Fruit fly (Drosophila melanogaster) whole organism, embryonic: ENCODE data around the gene CG9286.

ENCODE experiments used
- Ada2b ChIP-seq: fragments of 200-800 bp; sonication (Bioruptor generic); IDR thresholded peaks from 2 replicates; pipeline ENCODE4 v1.3.6; 2022; ENCODE audit warnings: missing biosample characterization, missing genetic modification characterization
- B-H1 ChIP-seq: fragments of 200-800 bp; sonication (Bioruptor generic); IDR thresholded peaks from 3 replicates; pipeline ENCODE4 v1.3.6; 2022; ENCODE audit warnings: missing biosample characterization, missing genetic modification characterization
- CG10462 ChIP-seq: fragments of 200-800 bp; sonication (Bioruptor generic); optimal IDR thresholded peaks from 2 replicates; lab custom pipeline; 2016; ENCODE audit warnings: missing biosample characterization, missing genetic modification characterization
- CG11085 ChIP-seq: fragments of 200-800 bp; sonication (Bioruptor generic); IDR thresholded peaks from 2 replicates; pipeline ENCODE4 v1.3.6; 2022; ENCODE audit warnings: missing biosample characterization, missing genetic modification characterization
- CG12299 ChIP-seq: fragments of 200-800 bp; sonication (Bioruptor generic); optimal IDR thresholded peaks from 2 replicates; lab custom pipeline; 2018; ENCODE audit warnings: missing biosample characterization, mild to moderate bottlenecking, missing genetic modification characterization
- CG12391 ChIP-seq: fragments of 200-800 bp; sonication (Bioruptor generic); optimal IDR thresholded peaks from 3 replicates; lab custom pipeline; 2018; ENCODE audit warnings: missing biosample characterization, mild to moderate bottlenecking, missing genetic modification characterization, moderate library complexity
- CG13123 ChIP-seq: fragments of 200-800 bp; sonication (Bioruptor generic); optimal IDR thresholded peaks from 2 replicates; lab custom pipeline; 2016; ENCODE audit warnings: missing biosample characterization, missing genetic modification characterization
- CG15479 ChIP-seq: fragments of 200-800 bp; sonication (Bioruptor generic); optimal IDR thresholded peaks from 3 replicates; lab custom pipeline; 2019; ENCODE audit warnings: missing biosample characterization, mild to moderate bottlenecking, missing genetic modification characterization, moderate library complexity
- CG18262 ChIP-seq: fragments of 200-800 bp; optimal IDR thresholded peaks from 3 replicates; lab custom pipeline; 2019; ENCODE audit warnings: missing biosample characterization, mild to moderate bottlenecking, missing genetic modification characterization, moderate library complexity
- CG2678 ChIP-seq: fragments of 200-800 bp; sonication (Bioruptor generic); optimal IDR thresholded peaks from 3 replicates; lab custom pipeline; 2019; ENCODE audit warnings: missing biosample characterization, mild to moderate bottlenecking, missing genetic modification characterization, moderate library complexity
- CG31224 ChIP-seq: fragments of 200-800 bp; sonication (Bioruptor generic); IDR thresholded peaks from 2 replicates; pipeline ENCODE4 v1.3.6; 2022; ENCODE audit warnings: missing biosample characterization, missing genetic modification characterization
- CG31441 ChIP-seq: fragments of 200-800 bp; sonication (Bioruptor generic); IDR thresholded peaks from 2 replicates; pipeline ENCODE4 v1.3.6; 2022; ENCODE audit warnings: missing biosample characterization, missing genetic modification characterization
- CG3407 ChIP-seq: fragments of 200-800 bp; sonication (Bioruptor generic); optimal IDR thresholded peaks from 2 replicates; lab custom pipeline; 2018; ENCODE audit warnings: missing biosample characterization, mild to moderate bottlenecking, missing genetic modification characterization
- CG4854 ChIP-seq: fragments of 200-800 bp; sonication (Bioruptor generic); optimal IDR thresholded peaks from 2 replicates; lab custom pipeline; 2016; ENCODE audit warnings: missing biosample characterization, missing genetic modification characterization, inconsistent platforms
- CG6683 ChIP-seq: fragments of 200-800 bp; sonication (Bioruptor generic); optimal IDR thresholded peaks from 2 replicates; lab custom pipeline; 2017; ENCODE audit warnings: missing biosample characterization, mild to moderate bottlenecking, missing genetic modification characterization, missing genetic modification reagents
- CG7928 ChIP-seq: fragments of 200-800 bp; sonication (Bioruptor generic); optimal IDR thresholded peaks from 2 replicates; lab custom pipeline; 2017; ENCODE audit warnings: missing biosample characterization, mild to moderate bottlenecking, missing genetic modification characterization
- CG8478 ChIP-seq: fragments of >200 bp; optimal IDR thresholded peaks from 2 replicates; lab custom pipeline; 2018
- CG8765 ChIP-seq: fragments of 200-800 bp; sonication (Bioruptor generic); IDR thresholded peaks from 2 replicates; pipeline ENCODE4 v1.3.6; 2022; ENCODE audit warnings: missing biosample characterization, missing genetic modification characterization
- E2f1 ChIP-seq: fragments of 200-800 bp; sonication (Bioruptor generic); IDR thresholded peaks from 2 replicates; pipeline ENCODE4 v1.3.6; 2022; ENCODE audit warnings: missing biosample characterization, missing genetic modification characterization
- E2f2 ChIP-seq: fragments of 200-800 bp; sonication (Bioruptor generic); IDR thresholded peaks from 2 replicates; pipeline ENCODE4 v1.3.6; 2022; ENCODE audit warnings: missing biosample characterization, missing genetic modification characterization
- Elba2 ChIP-seq: fragments of 200-800 bp; sonication (Bioruptor generic); optimal IDR thresholded peaks from 3 replicates; lab custom pipeline; 2016; ENCODE audit warnings: missing biosample characterization, missing genetic modification characterization
- H2.0 ChIP-seq: fragments of 200-800 bp; sonication (Bioruptor generic); IDR thresholded peaks from 2 replicates; pipeline ENCODE4 v1.3.6; 2022; ENCODE audit warnings: missing biosample characterization, missing genetic modification characterization
- Jarid2 ChIP-seq: fragments of 200-800 bp; sonication (Bioruptor generic); optimal IDR thresholded peaks from 3 replicates; lab custom pipeline; 2017; ENCODE audit warnings: mild to moderate bottlenecking, missing biosample characterization, missing genetic modification reagents, missing genetic modification characterization
- Scr ChIP-seq: fragments of 200-800 bp; sonication (Bioruptor generic); IDR thresholded peaks from 2 replicates; pipeline ENCODE4 v1.3.6; 2022; ENCODE audit warnings: missing biosample characterization, missing genetic modification characterization; ENCODE audit not compliant: partially characterized antibody
- Usf ChIP-seq: fragments of 200-800 bp; sonication (Bioruptor generic); optimal IDR thresholded peaks from 2 replicates; lab custom pipeline; 2017; ENCODE audit warnings: missing genotype, missing biosample characterization, missing genetic modification characterization
- abd-A ChIP-seq: fragments of 200-800 bp; sonication (Bioruptor generic); optimal IDR thresholded peaks from 3 replicates; lab custom pipeline; 2019; ENCODE audit warnings: missing biosample characterization, mild to moderate bottlenecking, missing genetic modification characterization, moderate library complexity
- amos ChIP-seq: fragments of 200-800 bp; sonication (Bioruptor generic); IDR thresholded peaks from 2 replicates; pipeline ENCODE4 v1.3.6; 2022; ENCODE audit warnings: missing biosample characterization, missing genetic modification characterization; ENCODE audit not compliant: partially characterized antibody
- cato ChIP-seq: fragments of 200-800 bp; sonication (Bioruptor generic); optimal IDR thresholded peaks from 2 replicates; lab custom pipeline; 2016; ENCODE audit warnings: missing biosample characterization, missing genetic modification characterization, borderline replicate concordance
- cg ChIP-seq: fragments of 200-800 bp; sonication (Bioruptor generic); optimal IDR thresholded peaks from 3 replicates; lab custom pipeline; 2019; ENCODE audit warnings: missing biosample characterization, mild to moderate bottlenecking, missing genetic modification characterization, moderate library complexity
- chinmo ChIP-seq: fragments of 200-800 bp; sonication (Bioruptor generic); IDR thresholded peaks from 4 replicates; pipeline ENCODE4 v1.3.6; 2022; ENCODE audit warnings: missing biosample characterization, missing genetic modification characterization; ENCODE audit not compliant: partially characterized antibody
- disco-r ChIP-seq: fragments of 200-800 bp; sonication (Bioruptor generic); optimal IDR thresholded peaks from 2 replicates; lab custom pipeline; 2016; ENCODE audit warnings: missing biosample characterization, missing genetic modification characterization
- fd64A ChIP-seq: fragments of 200-800 bp; sonication (Bioruptor generic); optimal IDR thresholded peaks from 3 replicates; lab custom pipeline; 2018; ENCODE audit warnings: missing biosample characterization, mild to moderate bottlenecking, missing genetic modification characterization
- fd96Cb ChIP-seq: fragments of 200-800 bp; sonication (Bioruptor generic); optimal IDR thresholded peaks from 2 replicates; lab custom pipeline; 2018; ENCODE audit warnings: missing biosample characterization, mild to moderate bottlenecking, missing genetic modification characterization, moderate library complexity
- gcm ChIP-seq: fragments of 200-800 bp; sonication (Bioruptor generic); optimal IDR thresholded peaks from 2 replicates; lab custom pipeline; 2019; ENCODE audit warnings: missing biosample characterization, mild to moderate bottlenecking, missing genetic modification characterization, moderate library complexity
- h ChIP-seq: fragments of >200 bp; optimal IDR thresholded peaks from 2 replicates; lab custom pipeline; 2017
- hkb ChIP-seq, 2 experiments: fragments of 200-800 bp in 1 of 2; fragments of >200 bp in 1 of 2; sonication (Bioruptor generic) in 1 of 2; IDR thresholded peaks in 1 of 2; optimal IDR thresholded peaks in 1 of 2; 2 replicates each; pipeline versions ENCODE4 v1.3.6 to Lab custom; 2017 to 2022; ENCODE audit warnings: missing biosample characterization in 1 of 2, missing genetic modification characterization in 1 of 2
- jumu ChIP-seq: fragments of 200-800 bp; sonication (Bioruptor generic); optimal IDR thresholded peaks from 3 replicates; lab custom pipeline; 2016; ENCODE audit warnings: missing biosample characterization, missing genetic modification characterization
- ken ChIP-seq: fragments of 200-800 bp; sonication (Bioruptor generic); IDR thresholded peaks from 3 replicates; pipeline ENCODE4 v1.3.6; 2022; ENCODE audit warnings: missing biosample characterization, missing genetic modification characterization
- klu ChIP-seq: fragments of 200-800 bp; sonication (Bioruptor generic); IDR thresholded peaks from 2 replicates; pipeline ENCODE4 v1.3.6; 2022; ENCODE audit warnings: missing biosample characterization, missing genetic modification characterization
- knrl ChIP-seq: fragments of 200-800 bp; sonication (Bioruptor generic); IDR thresholded peaks from 3 replicates; pipeline ENCODE4 v1.3.6; 2022; ENCODE audit warnings: missing biosample characterization, missing genetic modification characterization; ENCODE audit not compliant: partially characterized antibody
- lov ChIP-seq, 2 experiments: fragments of 200-800 bp in 1 of 2; fragments of >200 bp in 1 of 2; sonication (Bioruptor generic) in 1 of 2; IDR thresholded peaks in 1 of 2; optimal IDR thresholded peaks in 1 of 2; 2 replicates in 1 of 2; 3 replicates in 1 of 2; pipeline versions ENCODE4 v1.3.6 to Lab custom; 2017 to 2022; ENCODE audit warnings: missing biosample characterization in 1 of 2, missing genetic modification characterization in 1 of 2
- pho ChIP-seq: fragments of 200-800 bp; sonication (Bioruptor generic); optimal IDR thresholded peaks from 2 replicates; lab custom pipeline; 2016; ENCODE audit warnings: missing biosample characterization, missing genetic modification characterization
- pros ChIP-seq: fragments of 200-800 bp; sonication (Bioruptor generic); optimal IDR thresholded peaks from 3 replicates; lab custom pipeline; 2019; ENCODE audit warnings: missing biosample characterization, mild to moderate bottlenecking, missing genetic modification characterization, moderate library complexity
- scrt ChIP-seq: fragments of 200-800 bp; sonication (Bioruptor generic); optimal IDR thresholded peaks from 2 replicates; lab custom pipeline; 2018; ENCODE audit warnings: missing biosample characterization, mild to moderate bottlenecking, missing genetic modification characterization, moderate library complexity
- ssp ChIP-seq: fragments of 200-800 bp; sonication (Bioruptor generic); IDR thresholded peaks from 2 replicates; pipeline ENCODE4 v1.3.6; 2022; ENCODE audit warnings: missing biosample characterization, missing genetic modification characterization
- tin ChIP-seq: fragments of 200-800 bp; sonication (Bioruptor generic); optimal IDR thresholded peaks from 3 replicates; lab custom pipeline; 2016; ENCODE audit warnings: missing biosample characterization, missing genetic modification characterization
- unc-4 ChIP-seq: fragments of 200-800 bp; sonication (Bioruptor generic); IDR thresholded peaks from 2 replicates; pipeline ENCODE4 v1.3.6; 2022; ENCODE audit warnings: missing biosample characterization, missing genetic modification characterization; ENCODE audit not compliant: partially characterized antibody
- vnd ChIP-seq: fragments of 200-800 bp; sonication (Bioruptor generic); IDR thresholded peaks from 3 replicates; pipeline ENCODE4 v1.3.6; 2022; ENCODE audit warnings: missing biosample characterization, missing genetic modification characterization; ENCODE audit not compliant: partially characterized antibody
- yki ChIP-seq: fragments of >200 bp; optimal IDR thresholded peaks from 3 replicates; lab custom pipeline; 2018

Gene CG9286

dm6 chr3R:13812736-13813250 lies 32.0 kb downstream of the CG9286 start, which contains the start of the genes tal-1A, tal-2A, tal-3A and tal-AA (continued):
- no peak for TF ChIP-seq hkb (optimal IDR thresholded peaks at IDR 0.05; lab: Kevin White, UChicago)
- TF ChIP-seq hkb (GFP tag; IDR thresholded peaks at IDR 0.05; lab: Robert Waterston, UW) = peak; percentile 54
- no peak for TF ChIP-seq H2.0
- peak; percentile 29 for TF ChIP-seq fd64A (GFP tag; lab: Kevin White, UChicago)
- peak; percentile 8; the same call in 1 of the 2 replicates for TF ChIP-seq amos (GFP tag; lab: Robert Waterston, UW)
- no peak for TF ChIP-seq pho (GFP tag; lab: Kevin White, UChicago)
- peak; percentile 87 for TF ChIP-seq Jarid2 (GFP tag; lab: Kevin White, UChicago)
- no peak for TF ChIP-seq pros (GFP tag; lab: Kevin White, UChicago)
- no peak for TF ChIP-seq knrl (GFP tag; lab: Robert Waterston, UW)
- no peak for TF ChIP-seq fd96Cb (tag; lab: Kevin White, UChicago)
- TF ChIP-seq Elba2 = no peak
- TF ChIP-seq B-H1 (GFP tag; lab: Robert Waterston, UW) = no peak; the same call in 2 of the 3 replicates
- TF ChIP-seq CG18262 (tag; lab: Kevin White, UChicago) = no peak
- TF ChIP-seq gcm = peak; percentile 7
- no peak for TF ChIP-seq CG13123 (GFP tag; lab: Kevin White, UChicago)
- TF ChIP-seq jumu (GFP tag; lab: Kevin White, UChicago) = no peak
- TF ChIP-seq CG8478 (lab: Kevin White, UChicago) = no peak
- TF ChIP-seq cg (GFP tag; lab: Kevin White, UChicago) = peak; percentile 77
- TF ChIP-seq ken (GFP tag; lab: Robert Waterston, UW) = 0 out of 3 replicates have a peak, but pooled peaks have one; percentile 19
- TF ChIP-seq E2f2 (GFP tag; lab: Robert Waterston, UW) = peak; percentile 19; the same call in 1 of the 2 replicates
- no peak for TF ChIP-seq h (lab: Kevin White, UChicago)
- no peak for TF ChIP-seq CG7928 (GFP tag; lab: Kevin White, UChicago)
- TF ChIP-seq unc-4 = 0 out of 2 replicates have a peak, but pooled peaks have one; percentile 30
- TF ChIP-seq CG3407 (GFP tag; lab: Kevin White, UChicago) = no peak
- no peak for TF ChIP-seq CG2678 (tag; lab: Kevin White, UChicago)
- TF ChIP-seq chinmo (GFP tag; lab: Robert Waterston, UW) = peak; percentile 86; the same call in 2 of the 4 replicates
- no peak for TF ChIP-seq disco-r (GFP tag; lab: Kevin White, UChicago)
- no peak for TF ChIP-seq ssp (GFP tag; lab: Robert Waterston, UW)
- TF ChIP-seq Scr (GFP tag; lab: Robert Waterston, UW) = peak; percentile 49; the same call in 1 of the 2 replicates
- TF ChIP-seq, all 482 proteins: peak for 121

- TF ChIP-seq CG12391 (tag; lab: Kevin White, UChicago) = no peak
- no peak for TF ChIP-seq vnd (GFP tag; lab: Robert Waterston, UW)
- no peak for TF ChIP-seq Ada2b (GFP tag; lab: Robert Waterston, UW)
- TF ChIP-seq CG10462 (GFP tag; lab: Kevin White, UChicago) = no peak
- TF ChIP-seq E2f1 (GFP tag; lab: Robert Waterston, UW) = no peak
- no peak for TF ChIP-seq CG6683 (GFP tag; lab: Kevin White, UChicago)
- TF ChIP-seq tin = no peak
- no peak for TF ChIP-seq CG4854
- no peak for TF ChIP-seq CG31224 (GFP tag; lab: Robert Waterston, UW)
- no peak for TF ChIP-seq CG12299 (tag; lab: Kevin White, UChicago)
- TF ChIP-seq Usf (GFP tag; lab: Kevin White, UChicago) = no peak
- no peak for TF ChIP-seq cato
- TF ChIP-seq CG15479 (GFP tag; lab: Kevin White, UChicago) = no peak
- no peak for TF ChIP-seq lov (optimal IDR thresholded peaks at IDR 0.05; lab: Kevin White, UChicago)
- TF ChIP-seq lov (GFP tag; IDR thresholded peaks at IDR 0.05; lab: Robert Waterston, UW) = no peak
- TF ChIP-seq yki = peak; percentile 76
- TF ChIP-seq abd-A (tag; lab: Kevin White, UChicago) = no peak
- no peak for TF ChIP-seq klu
- TF ChIP-seq CG31441 = no peak
- peak; percentile 16 for TF ChIP-seq cg (GFP tag; lab: Kevin White, UChicago)
- TF ChIP-seq CG8765 (GFP tag; lab: Robert Waterston, UW) = no peak
- TF ChIP-seq scrt (GFP tag; lab: Kevin White, UChicago) = no peak
- no peak for TF ChIP-seq CG11085
- no peak for TF ChIP-seq knrl (GFP tag; lab: Robert Waterston, UW)
Measured at dm6 chr3R:13815022-13815440, 34.3 kb downstream of the CG9286 start.
